Fruit fly (Drosophila melanogaster): Measurements from ENCODE around the gene CG10428.
A peak's percentile ranks its signal among the peaks of the same experiment; 100 is the strongest.

Gene CG10428

DNA sequence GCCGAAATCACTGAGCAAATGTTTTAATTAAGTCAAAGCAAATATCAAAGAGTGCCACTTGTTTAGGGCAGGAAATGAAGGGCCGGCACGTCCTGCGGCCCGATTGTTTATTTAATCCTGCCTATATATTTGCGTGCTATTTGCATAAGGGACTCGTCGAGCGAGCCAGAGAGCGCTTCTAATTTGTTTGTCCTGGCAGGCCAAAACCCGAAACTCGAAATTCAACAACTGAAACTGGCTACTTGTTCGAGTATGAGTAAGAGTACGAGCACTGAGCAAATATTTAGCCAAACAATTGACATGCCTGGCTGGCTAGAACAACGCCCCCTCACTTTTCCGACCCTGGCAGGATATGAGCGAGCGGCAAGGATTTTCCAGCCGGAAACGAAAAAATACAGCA lies 31.1 kb upstream of the CG10428 start:
- TF ChIP-seq CG3281 (GFP tag; optimal IDR thresholded peaks at IDR 0.05) (no peak), CG7556 (GFP tag; optimal IDR thresholded peaks at IDR 0.05) (no peak), mirr (GFP tag; optimal IDR thresholded peaks at IDR 0.05) (no peak), slou (GFP tag; optimal IDR thresholded peaks at IDR 0.05) (no peak), CG11723 (GFP tag; optimal IDR thresholded peaks at IDR 0.05) (no peak), Doc2 (GFP tag; IDR thresholded peaks at IDR 0.05) (no peak), zen (tag; optimal IDR thresholded peaks at IDR 0.05) (peak; percentile 5), CG31365 (tag; optimal IDR thresholded peaks at IDR 0.05) (no peak), CG5245 (GFP tag; optimal IDR thresholded peaks at IDR 0.05) (no peak), CG2199 (GFP tag; IDR thresholded peaks at IDR 0.05) (no peak), tll (GFP tag; optimal IDR thresholded peaks at IDR 0.05) (peak in 1 of 2 experiments; percentile 83), Atf6 (GFP tag; IDR thresholded peaks at IDR 0.05) (no peak), fd102C (GFP tag; optimal IDR thresholded peaks at IDR 0.05) (peak; percentile 69), CG1832 (GFP tag; optimal IDR thresholded peaks at IDR 0.05) (no peak), sr (GFP tag; IDR thresholded peaks at IDR 0.05) (no peak), CG2116 (GFP tag; optimal IDR thresholded peaks at IDR 0.05) (no peak), Bdp1 (GFP tag; optimal IDR thresholded peaks at IDR 0.05) (no peak), E2f2 (GFP tag; IDR thresholded peaks at IDR 0.05) (no peak), crol (GFP tag; IDR thresholded peaks at IDR 0.05) (no peak), abd-A (tag; optimal IDR thresholded peaks at IDR 0.05) (no peak), CG12659 (GFP tag; optimal IDR thresholded peaks at IDR 0.05) (no peak), Taf1 (GFP tag; IDR thresholded peaks at IDR 0.05) (no peak), ERR (GFP tag; optimal IDR thresholded peaks at IDR 0.05) (no peak), prd (optimal IDR thresholded peaks at IDR 0.05) (no peak), prd (GFP tag; IDR thresholded peaks at IDR 0.05) (no peak), hb (GFP tag; IDR thresholded peaks at IDR 0.05; ENCODE audit: partially characterized antibody) (0 out of 3 replicates have a peak, but pooled peaks have one; percentile 15), CG4360 (GFP tag; IDR thresholded peaks at IDR 0.05) (no peak), CG18599 (GFP tag; optimal IDR thresholded peaks at IDR 0.05) (no peak), Xrp1 (GFP tag; IDR thresholded peaks at IDR 0.05) (no peak), Ets65A (GFP tag) (peak; percentile 73), Hand (GFP tag; optimal IDR thresholded peaks at IDR 0.05) (no peak), CG10959 (GFP tag; IDR thresholded peaks at IDR 0.05) (no peak), Sox102F (GFP tag; optimal IDR thresholded peaks at IDR 0.05) (no peak), Blimp-1 (GFP tag; optimal IDR thresholded peaks at IDR 0.05) (no peak), bowl (GFP tag; IDR thresholded peaks at IDR 0.05) (no peak), HLHmδ (GFP tag; optimal IDR thresholded peaks at IDR 0.05) (no peak), CG16779 (GFP tag; IDR thresholded peaks at IDR 0.05) (no peak)

DNA sequence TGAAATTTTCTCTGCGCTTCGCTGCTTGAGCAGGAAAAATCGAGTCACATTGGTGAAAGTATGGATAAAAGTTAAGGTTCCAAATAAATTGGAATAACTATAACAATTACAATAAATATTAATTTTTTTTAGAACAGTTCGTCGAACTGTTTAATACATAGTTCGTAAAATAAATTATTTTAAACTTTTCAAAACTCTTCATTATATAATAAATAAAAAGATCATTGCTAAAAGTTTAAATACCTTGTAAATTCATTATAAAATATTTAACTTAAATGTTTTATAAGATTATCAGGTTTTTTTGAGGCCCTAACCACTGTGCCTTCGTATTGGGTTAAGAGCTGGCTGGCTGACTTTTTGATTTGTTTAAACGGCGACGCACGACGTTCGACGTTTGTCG lies 29.2 kb upstream of the CG10428 start:
- peak; percentile 3 for TF ChIP-seq CG8388 (GFP tag; optimal IDR thresholded peaks at IDR 0.05)
- peak; percentile 35 for TF ChIP-seq nmo (GFP tag; optimal IDR thresholded peaks at IDR 0.05)
- TF ChIP-seq CG11456 (GFP tag; IDR thresholded peaks at IDR 0.05), result no peak
- TF ChIP-seq CG15601 (tag; optimal IDR thresholded peaks at IDR 0.05), result peak; percentile 13
- no peak for TF ChIP-seq Aef1 (GFP tag; IDR thresholded peaks at IDR 0.05)
- no peak for TF ChIP-seq chm (GFP tag; IDR thresholded peaks at IDR 0.05)
- TF ChIP-seq mam (GFP tag; optimal IDR thresholded peaks at IDR 0.05), result no peak
- TF ChIP-seq CG17802 (tag; optimal IDR thresholded peaks at IDR 0.05), result no peak
- TF ChIP-seq CG10462 (GFP tag; optimal IDR thresholded peaks at IDR 0.05), result no peak
- peak; percentile 62 for TF ChIP-seq CG11504 (tag; optimal IDR thresholded peaks at IDR 0.05)
- TF ChIP-seq CG17361 (GFP tag; IDR thresholded peaks at IDR 0.05), result peak; percentile 70; the same call in 2 of the 3 replicates
- peak; percentile 24 for TF ChIP-seq tap (tag; optimal IDR thresholded peaks at IDR 0.05)
- TF ChIP-seq CG31441 (GFP tag; IDR thresholded peaks at IDR 0.05), result peak; percentile 73
- TF ChIP-seq CG9727 (GFP tag; optimal IDR thresholded peaks at IDR 0.05), result peak; percentile 28
- TF ChIP-seq Xrp1 (GFP tag; IDR thresholded peaks at IDR 0.05), result peak; percentile 53; the same call in 1 of the 2 replicates
- peak; percentile 18 for TF ChIP-seq D19A (tag; optimal IDR thresholded peaks at IDR 0.05)
- TF ChIP-seq CG17829 (tag; optimal IDR thresholded peaks at IDR 0.05), result peak; percentile 65
- TF ChIP-seq C15 (GFP tag; IDR thresholded peaks at IDR 0.05), result no peak
